Worm (Caenorhabditis elegans): ENCODE results near the gene lmp-1.

The lmp-1 gene

ce11 chrX:6377634-6378288, at the start of gene lmp-1:
lmp-1 (minus strand) TSS chrX:6377684.
- no peak for TF ChIP-seq W03F9.2 (tag; optimal IDR thresholded peaks at IDR 0.05)
- no peak for TF ChIP-seq dao-5 (tag; optimal IDR thresholded peaks at IDR 0.05)
- TF ChIP-seq him-1 (tag; optimal IDR thresholded peaks at IDR 0.05), result no peak

DNA sequence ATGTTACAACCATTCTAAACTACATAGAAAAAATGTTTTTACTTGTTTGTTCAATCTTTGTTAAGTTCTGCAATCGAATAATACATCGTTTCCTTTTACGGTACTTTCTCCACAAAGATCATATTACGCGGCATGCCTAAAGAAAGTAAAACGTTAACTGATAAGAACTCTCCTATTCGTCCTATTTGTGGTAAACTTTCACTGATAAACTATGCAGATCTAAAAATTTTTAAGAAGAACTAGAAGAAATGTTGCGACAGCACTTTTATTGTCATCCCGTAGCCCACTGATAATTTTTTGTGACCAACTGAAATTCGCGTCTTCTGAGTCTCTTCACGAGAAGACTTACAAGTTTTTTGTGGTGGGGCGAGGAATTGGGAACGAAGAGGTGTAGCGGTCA, 49.7 kb upstream of the lmp-1 start:
- TF ChIP-seq dao-5 (tag; optimal IDR thresholded peaks at IDR 0.05), result no peak
- no peak for TF ChIP-seq W03F9.2 (tag; optimal IDR thresholded peaks at IDR 0.05)
- TF ChIP-seq him-1 (tag; optimal IDR thresholded peaks at IDR 0.05), result no peak

ce11 chrX:6420681-6421080, 43.2 kb upstream of the lmp-1 start, which contains the start of gene K10C2.12:
K10C2.12 (minus strand) TSS chrX:6420781.
- TF ChIP-seq him-1 (tag; optimal IDR thresholded peaks at IDR 0.05) (no peak), dao-5 (tag; optimal IDR thresholded peaks at IDR 0.05) (no peak), W03F9.2 (tag; optimal IDR thresholded peaks at IDR 0.05) (no peak)

- TF ChIP-seq W03F9.2 (tag; optimal IDR thresholded peaks at IDR 0.05), result no peak
- no peak for TF ChIP-seq him-1 (tag; optimal IDR thresholded peaks at IDR 0.05)
- no peak for TF ChIP-seq dao-5 (tag; optimal IDR thresholded peaks at IDR 0.05)
Measured at ce11 chrX:6419113-6419512, 41.6 kb upstream of the lmp-1 start.

DNA sequence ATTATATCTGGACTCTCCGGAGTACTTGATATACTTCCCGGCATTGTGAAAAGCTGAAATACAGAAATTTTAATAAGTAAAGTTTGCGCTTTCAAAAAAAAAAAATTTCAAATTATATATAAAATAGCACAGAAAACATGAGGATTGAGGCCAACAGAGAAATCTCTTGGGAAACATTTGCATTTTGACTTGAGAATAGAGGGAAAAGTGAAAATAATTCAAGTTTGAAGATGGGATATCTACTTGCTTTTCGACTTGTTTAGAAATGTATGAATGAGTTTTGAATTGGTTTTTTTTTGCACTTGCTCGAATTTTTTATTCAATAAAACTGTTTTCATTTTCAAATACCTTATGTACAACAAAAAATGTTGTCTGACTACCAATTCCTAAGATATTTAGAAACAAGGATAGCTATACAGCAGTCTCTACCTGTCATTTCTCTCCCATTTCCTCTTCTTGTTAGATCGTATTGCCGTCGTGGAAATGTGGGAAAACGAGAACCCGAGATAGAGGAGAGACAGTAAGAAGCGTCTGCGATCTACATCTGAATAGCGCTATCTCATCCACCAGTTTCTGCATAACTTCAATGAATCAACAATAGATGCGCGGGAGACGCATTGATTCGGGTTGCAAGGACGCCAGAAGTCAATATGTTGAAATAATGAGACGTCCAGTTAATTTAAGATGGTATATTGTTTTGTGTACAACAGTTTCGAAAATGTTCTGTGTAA, 39.0 kb upstream of the lmp-1 start, which contains the start of gene T22E5.6:
Gene T22E5.6, minus strand, starts transcription at position 51 of the 731 bp plus-strand sequence.
- TF ChIP-seq dao-5 (tag; optimal IDR thresholded peaks at IDR 0.05) (no peak), him-1 (tag; optimal IDR thresholded peaks at IDR 0.05) (no peak), W03F9.2 (tag; optimal IDR thresholded peaks at IDR 0.05) (no peak)

DNA sequence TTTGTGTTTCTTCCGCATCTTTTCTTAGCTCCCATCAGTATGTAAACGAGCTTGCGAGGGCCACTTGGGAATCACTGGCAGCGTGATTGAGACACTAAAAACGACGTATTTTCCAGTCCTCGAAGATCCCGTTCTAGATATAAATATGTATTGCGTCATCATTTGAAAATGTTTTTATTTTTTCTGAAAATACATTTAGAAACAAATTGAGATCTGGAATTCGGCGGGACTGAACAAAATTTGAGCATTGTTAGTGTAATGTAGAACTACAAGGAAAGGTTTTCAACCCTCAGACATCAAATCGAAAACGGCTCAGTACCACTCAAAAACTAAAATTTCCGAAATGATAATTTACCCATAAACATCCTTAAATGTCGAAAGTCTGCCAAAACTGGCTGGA, 36.1 kb upstream of the lmp-1 start:
- no peak for TF ChIP-seq dao-5 (tag; optimal IDR thresholded peaks at IDR 0.05)

- TF ChIP-seq him-1 (tag; optimal IDR thresholded peaks at IDR 0.05) (no peak), dao-5 (tag; optimal IDR thresholded peaks at IDR 0.05) (no peak), W03F9.2 (tag; optimal IDR thresholded peaks at IDR 0.05) (no peak)
Measured at ce11 chrX:6412575-6412974, 35.1 kb upstream of the lmp-1 start, which contains the start of gene T22E5.1. T22E5.1 (plus strand) TSS chrX:6412875.

- no peak for TF ChIP-seq him-1 (tag; optimal IDR thresholded peaks at IDR 0.05)
- TF ChIP-seq W03F9.2 (tag; optimal IDR thresholded peaks at IDR 0.05), result no peak
- TF ChIP-seq dao-5 (tag; optimal IDR thresholded peaks at IDR 0.05), result no peak
Measured at ce11 chrX:6410177-6410765, 32.8 kb upstream of the lmp-1 start, which contains the start of gene mup-2. mup-2 (minus strand) TSS chrX:6410227.

DNA sequence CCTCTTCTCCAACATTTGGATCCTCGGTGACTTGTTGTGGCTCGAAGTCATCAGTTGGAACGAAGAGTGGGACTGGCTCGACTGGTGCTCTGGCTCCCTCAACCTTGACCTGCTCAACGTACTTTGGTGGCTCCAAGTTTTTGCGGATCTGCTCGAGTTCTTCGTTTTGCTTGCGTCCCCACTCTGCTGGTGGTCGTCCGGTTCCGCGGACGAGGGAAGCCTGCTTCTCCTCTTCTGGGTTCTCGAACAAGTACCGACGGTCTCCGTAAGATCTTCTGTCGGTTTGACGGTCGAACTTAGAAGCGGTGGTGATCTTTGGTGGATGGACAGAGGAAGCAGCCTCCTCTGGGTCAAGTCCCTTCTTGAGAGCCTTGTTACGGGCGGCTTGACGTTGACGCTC, 31.2 kb upstream of the lmp-1 start:
- TF ChIP-seq him-1 (tag; optimal IDR thresholded peaks at IDR 0.05) (no peak), dao-5 (tag; optimal IDR thresholded peaks at IDR 0.05) (no peak), W03F9.2 (tag; optimal IDR thresholded peaks at IDR 0.05) (no peak)

- TF ChIP-seq W03F9.2 (tag; optimal IDR thresholded peaks at IDR 0.05) (no peak), him-1 (tag; optimal IDR thresholded peaks at IDR 0.05) (no peak), dao-5 (tag; optimal IDR thresholded peaks at IDR 0.05) (no peak)
Measured at ce11 chrX:6408286-6408685, 30.8 kb upstream of the lmp-1 start.

DNA sequence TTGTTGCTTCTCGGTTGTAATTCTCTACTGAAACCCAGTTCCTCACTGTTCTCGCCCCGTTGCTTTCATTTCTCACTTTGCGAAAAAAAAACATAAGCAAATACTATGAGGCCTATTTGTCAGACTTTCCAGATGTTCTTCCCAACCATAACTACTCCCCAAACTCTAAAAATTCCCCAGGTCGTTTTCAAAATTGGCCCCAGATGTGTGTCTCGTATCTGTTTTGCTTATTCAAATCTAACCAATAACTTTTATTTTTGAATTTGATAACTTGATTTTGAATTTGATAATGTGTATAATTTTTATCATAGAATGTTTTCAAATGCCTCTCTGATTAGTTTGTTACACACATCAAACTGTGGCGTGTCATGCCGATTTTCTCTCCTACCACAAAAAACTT, 30.3 kb upstream of the lmp-1 start:
- no peak for TF ChIP-seq W03F9.2 (tag; optimal IDR thresholded peaks at IDR 0.05)
- TF ChIP-seq him-1 (tag; optimal IDR thresholded peaks at IDR 0.05), result no peak
- no peak for TF ChIP-seq dao-5 (tag; optimal IDR thresholded peaks at IDR 0.05)

ce11 chrX:6405905-6406304, 28.4 kb upstream of the lmp-1 start:
- TF ChIP-seq W03F9.2 (tag; optimal IDR thresholded peaks at IDR 0.05) (no peak), dao-5 (tag; optimal IDR thresholded peaks at IDR 0.05) (no peak), him-1 (tag; optimal IDR thresholded peaks at IDR 0.05) (no peak)

- no peak for TF ChIP-seq W03F9.2 (tag; optimal IDR thresholded peaks at IDR 0.05)
Measured at ce11 chrX:6403122-6403521, 25.6 kb upstream of the lmp-1 start, which contains the start of gene glt-4. glt-4 (plus strand) TSS chrX:6403422.

ce11 chrX:6399450-6399849, 22.0 kb upstream of the lmp-1 start:
- TF ChIP-seq dao-5 (tag; optimal IDR thresholded peaks at IDR 0.05), result no peak
- TF ChIP-seq him-1 (tag; optimal IDR thresholded peaks at IDR 0.05), result no peak
- TF ChIP-seq W03F9.2 (tag; optimal IDR thresholded peaks at IDR 0.05), result no peak
